Worm (Caenorhabditis elegans): ENCODE measurements around the gene tps-2.

ce11 chrII:14608508-14608907, 7.8 kb downstream of the tps-2 start:
- TF ChIP-seq nhr-28 (tag; optimal IDR thresholded peaks at IDR 0.05) (no peak), nhr-237 (tag; optimal IDR thresholded peaks at IDR 0.05) (no peak), pha-4 (tag; optimal IDR thresholded peaks at IDR 0.05) (no peak), mls-2 (tag; optimal IDR thresholded peaks at IDR 0.05) (no peak), snpc-4 (tag; optimal IDR thresholded peaks at IDR 0.05) (no peak), ztf-11 (tag; optimal IDR thresholded peaks at IDR 0.05) (no peak), unc-62 (GFP tag; optimal IDR thresholded peaks at IDR 0.05) (no peak), nhr-12 (tag; optimal IDR thresholded peaks at IDR 0.05) (no peak), lsy-2 (tag; optimal IDR thresholded peaks at IDR 0.05) (no peak), ces-1 (GFP tag; optimal IDR thresholded peaks at IDR 0.05) (no peak)

All from whole organism, mixed stage, embryonic.